Fruit fly (Drosophila melanogaster) whole organism, embryonic: ENCODE data around the gene CG43052.

Experiments
- CG12071 ChIP-seq: fragments of 200-800 bp; sonication (Bioruptor generic); optimal IDR thresholded peaks from 3 replicates; lab custom pipeline; 2018; ENCODE audit warnings: missing biosample characterization, mild to moderate bottlenecking, missing genetic modification characterization
- CG17361 ChIP-seq: fragments of 200-800 bp; sonication (Bioruptor generic); IDR thresholded peaks from 3 replicates; pipeline ENCODE4 v1.3.6; 2022; ENCODE audit warnings: missing biosample characterization, missing genetic modification characterization
- Hmx ChIP-seq: fragments of 200-800 bp; sonication (Bioruptor generic); optimal IDR thresholded peaks from 2 replicates; lab custom pipeline; 2016; ENCODE audit warnings: missing biosample characterization, missing genetic modification characterization
- aop ChIP-seq: fragments of 200-800 bp; sonication (Bioruptor generic); IDR thresholded peaks from 2 replicates; pipeline ENCODE4 v1.3.6; 2022; ENCODE audit warnings: missing biosample characterization, missing genetic modification characterization
- danr ChIP-seq: fragments of 200-800 bp; sonication (Bioruptor generic); IDR thresholded peaks from 2 replicates; pipeline ENCODE4 v1.3.6; 2022; ENCODE audit warnings: missing biosample characterization, missing genetic modification characterization

dm6 chr2L:14386522-14386921 is 34.6 kb downstream of the CG43052 start:
- TF ChIP-seq Hmx (GFP tag; lab: Kevin White, UChicago) (no peak), danr (GFP tag; lab: Robert Waterston, UW) (no peak), CG12071 (no peak), CG17361 (GFP tag; lab: Robert Waterston, UW) (peak; percentile 21; the same call in 1 of the 3 replicates), aop (no peak)
